Worm (Caenorhabditis elegans): Measurements from ENCODE around the gene K09F6.9.

- no peak for TF ChIP-seq ahr-1 (tag; optimal IDR thresholded peaks at IDR 0.05)
- no peak for TF ChIP-seq K02D7.2 (tag; optimal IDR thresholded peaks at IDR 0.05)
- no peak for TF ChIP-seq pha-4 (tag; optimal IDR thresholded peaks at IDR 0.05)
- TF ChIP-seq elt-4 (tag; optimal IDR thresholded peaks at IDR 0.05): no peak
- TF ChIP-seq unc-55 (GFP tag; optimal IDR thresholded peaks at IDR 0.05): no peak
- TF ChIP-seq tbx-2 (tag; optimal IDR thresholded peaks at IDR 0.05): no peak
- TF ChIP-seq lim-6 (tag; optimal IDR thresholded peaks at IDR 0.05): no peak
- no peak for TF ChIP-seq pros-1 (tag; optimal IDR thresholded peaks at IDR 0.05)
Measured at ce11 chrII:2312747-2313146, 30.2 kb upstream of the K09F6.9 start, which contains the start of the genes trim-21 and B0281.1.

All from whole organism, late embryonic.